Fruit fly (Drosophila melanogaster): ENCODE data around the gene cv.

Gene cv

DNA sequence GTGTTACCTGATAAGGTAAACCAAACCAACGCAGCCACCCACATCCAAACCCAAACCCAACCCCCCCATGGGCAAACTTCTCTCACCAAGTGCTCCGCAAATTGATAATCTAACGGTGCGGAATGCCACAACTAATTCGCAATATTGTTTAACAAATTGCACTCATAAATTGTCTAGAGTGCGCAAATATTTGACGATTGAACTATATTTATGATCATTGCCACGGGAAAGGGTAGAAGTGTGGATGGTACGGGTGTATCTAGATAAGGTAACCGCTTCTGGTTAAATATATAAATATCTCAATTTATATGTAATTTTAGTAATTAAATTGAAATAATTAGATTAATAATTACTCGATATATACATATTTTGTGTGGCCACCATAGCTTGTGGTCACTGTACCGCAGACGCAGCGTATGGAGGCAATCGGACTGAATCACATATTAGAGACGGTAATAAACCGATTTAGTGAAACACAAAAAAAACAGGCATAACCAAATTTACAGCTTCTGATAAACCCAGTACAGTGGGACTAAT is 28.7 kb downstream of the cv start (continued):
- TF ChIP-seq E2f1 (GFP tag; IDR thresholded peaks at IDR 0.05) = peak; percentile 41; the same call in 1 of the 2 replicates
- 0 out of 3 replicates have a peak, but pooled peaks have one; percentile 12 for TF ChIP-seq CG14050 (GFP tag; IDR thresholded peaks at IDR 0.05)
- TF ChIP-seq CG15011 (GFP tag; optimal IDR thresholded peaks at IDR 0.05) = peak; percentile 30
- no peak for TF ChIP-seq Abd-B (GFP tag; optimal IDR thresholded peaks at IDR 0.05)
- no peak for TF ChIP-seq Kr (GFP tag; optimal IDR thresholded peaks at IDR 0.05)
- TF ChIP-seq CG4282 (GFP tag; optimal IDR thresholded peaks at IDR 0.05) = no peak
- TF ChIP-seq Dek (tag; optimal IDR thresholded peaks at IDR 0.05) = peak; percentile 68
- no peak for TF ChIP-seq CG1602 (GFP tag; optimal IDR thresholded peaks at IDR 0.05)
- TF ChIP-seq CG4730 (GFP tag; IDR thresholded peaks at IDR 0.05) = peak; percentile 57; the same call in 1 of the 2 replicates
- TF ChIP-seq CG17385 (GFP tag; optimal IDR thresholded peaks at IDR 0.05) = peak; percentile 65
- TF ChIP-seq Meics (GFP tag; optimal IDR thresholded peaks at IDR 0.05) = peak; percentile 80
- TF ChIP-seq CG7928 (GFP tag; optimal IDR thresholded peaks at IDR 0.05) = peak; percentile 12
- peak; percentile 11 for TF ChIP-seq odd (GFP tag; optimal IDR thresholded peaks at IDR 0.05)
- TF ChIP-seq CG31224 (GFP tag; IDR thresholded peaks at IDR 0.05) = peak; percentile 64
- peak; percentile 37 for TF ChIP-seq Chrac-16 (GFP tag; optimal IDR thresholded peaks at IDR 0.05)
- peak; percentile 77 for TF ChIP-seq CG3847 (GFP tag; IDR thresholded peaks at IDR 0.05)
- no peak for TF ChIP-seq disco-r (GFP tag; optimal IDR thresholded peaks at IDR 0.05)
- no peak for TF ChIP-seq CG31388 (GFP tag; optimal IDR thresholded peaks at IDR 0.05)
- peak; percentile 82 for TF ChIP-seq sob (GFP tag; IDR thresholded peaks at IDR 0.05)
- TF ChIP-seq CG13775 (GFP tag; optimal IDR thresholded peaks at IDR 0.05) = peak; percentile 35
- TF ChIP-seq B-H1 (GFP tag; IDR thresholded peaks at IDR 0.05) = peak; percentile 18; the same call in 1 of the 3 replicates
- TF ChIP-seq Gug (GFP tag; IDR thresholded peaks at IDR 0.05) = peak; percentile 66; the same call in 2 of the 4 replicates
- TF ChIP-seq seq (GFP tag; IDR thresholded peaks at IDR 0.05) = peak; percentile 46; the same call in 1 of the 2 replicates
- peak; percentile 69 for TF ChIP-seq CG8924 (tag; optimal IDR thresholded peaks at IDR 0.05)
- TF ChIP-seq prd (optimal IDR thresholded peaks at IDR 0.05) = no peak
- TF ChIP-seq prd (GFP tag; IDR thresholded peaks at IDR 0.05) = peak; percentile 71; the same call in 2 of the 3 replicates
- TF ChIP-seq chm (GFP tag; IDR thresholded peaks at IDR 0.05) = no peak; the same call in 1 of the 2 replicates
- no peak for TF ChIP-seq CG2129 (GFP tag; IDR thresholded peaks at IDR 0.05; ENCODE audit: partially characterized antibody)
- TF ChIP-seq NFAT (GFP tag; IDR thresholded peaks at IDR 0.05) = peak; percentile 61; the same call in 1 of the 2 replicates
- TF ChIP-seq HmgZ (tag; optimal IDR thresholded peaks at IDR 0.05) = peak; percentile 46
- TF ChIP-seq Opbp (GFP tag; IDR thresholded peaks at IDR 0.05; ENCODE audit: partially characterized antibody) = no peak
- TF ChIP-seq CG6272 (GFP tag; IDR thresholded peaks at IDR 0.05) = no peak
- TF ChIP-seq shn (GFP tag; optimal IDR thresholded peaks at IDR 0.05) = no peak
- TF ChIP-seq CG13287 (GFP tag; IDR thresholded peaks at IDR 0.05; ENCODE audit: partially characterized antibody) = no peak
- peak in 1 of 2 experiments; percentile 8 for TF ChIP-seq insv (GFP tag; optimal IDR thresholded peaks at IDR 0.05)
- peak; percentile 10 for TF ChIP-seq phol (tag; optimal IDR thresholded peaks at IDR 0.05)
- TF ChIP-seq dm (GFP tag; optimal IDR thresholded peaks at IDR 0.05) = no peak
- peak; percentile 72 for TF ChIP-seq al (GFP tag; IDR thresholded peaks at IDR 0.05)
- no peak for TF ChIP-seq CG17802 (tag; optimal IDR thresholded peaks at IDR 0.05)
- no peak for TF ChIP-seq chn (GFP tag; optimal IDR thresholded peaks at IDR 0.05)
- no peak for TF ChIP-seq sim (GFP tag; IDR thresholded peaks at IDR 0.05)
- no peak for TF ChIP-seq CG17186 (GFP tag; optimal IDR thresholded peaks at IDR 0.05)
- TF ChIP-seq CG11456 (GFP tag; IDR thresholded peaks at IDR 0.05) = peak; percentile 79
- TF ChIP-seq CG10321 (GFP tag; IDR thresholded peaks at IDR 0.05) = no peak
- TF ChIP-seq sens (GFP tag) = no peak
- no peak for TF ChIP-seq pho (GFP tag; optimal IDR thresholded peaks at IDR 0.05)
- TF ChIP-seq Spps (tag; optimal IDR thresholded peaks at IDR 0.05) = no peak
- no peak for TF ChIP-seq Ssrp (tag; optimal IDR thresholded peaks at IDR 0.05)
- peak; percentile 57; the same call in 1 of the 3 replicates for TF ChIP-seq CG11695 (GFP tag; IDR thresholded peaks at IDR 0.05)
- TF ChIP-seq pb (GFP tag; optimal IDR thresholded peaks at IDR 0.05) = no peak
- TF ChIP-seq CG6813 (GFP tag; optimal IDR thresholded peaks at IDR 0.05) = peak; percentile 33
